Worm (Caenorhabditis elegans) whole organism, late embryonic: ENCODE data around the gene ZK1086.3.

ENCODE experiments used
- F13H6.1 ChIP-seq: sonication (generic microtip); optimal IDR thresholded peaks from 2 replicates; lab custom pipeline; 2016; ENCODE audit warnings: missing genetic modification characterization, missing compliant biosample characterization
- elt-2 ChIP-seq: sonication (generic microtip); optimal IDR thresholded peaks from 2 replicates; lab custom pipeline; 2016; ENCODE audit warnings: missing genetic modification reagents, missing genetic modification characterization, missing compliant biosample characterization
- lim-6 ChIP-seq: sonication (generic microtip); optimal IDR thresholded peaks from 2 replicates; lab custom pipeline; 2016; ENCODE audit warnings: missing genetic modification characterization, missing compliant biosample characterization
- nhr-232 ChIP-seq: sonication (generic microtip); optimal IDR thresholded peaks from 2 replicates; lab custom pipeline; 2016; ENCODE audit warnings: missing genetic modification characterization, missing compliant biosample characterization
- sdc-2 ChIP-seq: sonication (generic microtip); optimal IDR thresholded peaks from 2 replicates; lab custom pipeline; 2016; ENCODE audit warnings: missing genotype, missing genetic modification characterization, missing compliant biosample characterization
- tbx-2 ChIP-seq: sonication (generic microtip); optimal IDR thresholded peaks from 2 replicates; lab custom pipeline; 2016; ENCODE audit warnings: missing genetic modification characterization, missing compliant biosample characterization
- unc-86 ChIP-seq: sonication (generic microtip); optimal IDR thresholded peaks from 2 replicates; lab custom pipeline; 2016; ENCODE audit warnings: missing genetic modification characterization, missing compliant biosample characterization
- ztf-16 ChIP-seq: sonication (generic microtip); optimal IDR thresholded peaks from 2 replicates; lab custom pipeline; 2017; ENCODE audit warnings: missing genetic modification characterization, missing compliant biosample characterization

- no peak for TF ChIP-seq lim-6 (tag; lab: Kevin White, UChicago)
- TF ChIP-seq sdc-2 (tag; lab: Kevin White, UChicago), result no peak
- TF ChIP-seq ztf-16, result no peak
- no peak for TF ChIP-seq unc-86 (tag; lab: Kevin White, UChicago)
- no peak for TF ChIP-seq F13H6.1
- no peak for TF ChIP-seq elt-2 (tag; lab: Kevin White, UChicago)
- TF ChIP-seq nhr-232 (tag; lab: Kevin White, UChicago), result no peak
- no peak for TF ChIP-seq tbx-2 (tag; lab: Kevin White, UChicago)
Observed at ce11 chrX:13823482-13823881, 32.9 kb downstream of the ZK1086.3 start, which contains the start of gene twk-23.
